Worm (Caenorhabditis elegans): ENCODE data around the gene K10H10.6.
A peak's percentile ranks its signal among the peaks of the same experiment; 100 is the strongest.

ce11 chrII:14496809-14497208 lies 6.3 kb upstream of the K10H10.6 start:
- TF ChIP-seq egl-13 (tag; optimal IDR thresholded peaks at IDR 0.05) (peak; percentile 40), nhr-28 (tag; optimal IDR thresholded peaks at IDR 0.05) (no peak), elt-2 (tag; optimal IDR thresholded peaks at IDR 0.05) (peak; percentile 65), tbx-2 (tag; optimal IDR thresholded peaks at IDR 0.05) (peak; percentile 83), zag-1 (tag; optimal IDR thresholded peaks at IDR 0.05) (no peak), nhr-71 (tag; optimal IDR thresholded peaks at IDR 0.05) (peak; percentile 86), nhr-12 (tag; optimal IDR thresholded peaks at IDR 0.05) (no peak), lin-15B (tag; optimal IDR thresholded peaks at IDR 0.05) (no peak), pqm-1 (tag; optimal IDR thresholded peaks at IDR 0.05) (peak; percentile 7)

Measured in whole organism, L1 larva.